Worm (Caenorhabditis elegans): ENCODE data around the gene hrpl-1.

DNA sequence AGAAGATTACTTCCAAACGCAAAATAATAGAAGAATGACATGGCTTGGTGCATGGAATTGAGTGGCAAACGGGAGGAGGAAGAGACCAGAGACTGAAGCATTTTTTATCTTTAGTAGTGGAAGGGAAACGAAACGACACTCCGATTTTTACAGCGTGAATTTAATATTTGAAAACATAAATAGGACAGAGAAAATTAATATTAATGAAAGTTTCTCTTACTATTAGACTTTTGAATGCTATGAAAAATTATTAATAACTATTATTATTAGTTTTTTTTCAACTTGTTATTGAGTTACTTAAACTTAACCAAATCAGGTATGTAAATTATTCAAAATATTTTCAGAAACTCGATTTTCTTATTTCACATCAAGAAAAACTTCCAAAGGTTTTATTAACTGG lies 18.5 kb upstream of the hrpl-1 start, which contains the start of gene C44B7.7:
- TF ChIP-seq pqm-1 (tag; optimal IDR thresholded peaks at IDR 0.05): no peak
- TF ChIP-seq nfya-1 (tag; optimal IDR thresholded peaks at IDR 0.05; ENCODE audit: insufficient read depth): no peak
- TF ChIP-seq skn-1 (tag; optimal IDR thresholded peaks at IDR 0.05): no peak
- TF ChIP-seq egl-27 (tag; optimal IDR thresholded peaks at IDR 0.05): no peak
- TF ChIP-seq mdl-1 (tag; optimal IDR thresholded peaks at IDR 0.05): no peak
- no peak for TF ChIP-seq ztf-11 (tag; optimal IDR thresholded peaks at IDR 0.05)
- TF ChIP-seq fos-1 (tag; optimal IDR thresholded peaks at IDR 0.05): no peak
- no peak for TF ChIP-seq lin-39 (tag; optimal IDR thresholded peaks at IDR 0.05)
- TF ChIP-seq aly-2 (tag; optimal IDR thresholded peaks at IDR 0.05): no peak
- TF ChIP-seq nhr-11 (tag; optimal IDR thresholded peaks at IDR 0.05): no peak
- no peak for TF ChIP-seq egl-5 (tag; optimal IDR thresholded peaks at IDR 0.05)

Measured in whole organism, L3 larva.